Worm (Caenorhabditis elegans) whole organism, L4 larva: ENCODE data around the gene pyc-1.
"Not testable (repeated sequence)": the region's sequence is repeated elsewhere in the genome, so short reads cannot be mapped to it uniquely, and the experiment has no call there.

ENCODE experiments used
- F26F4.8 ChIP-seq: fragments of 200-800 bp; sonication (Bioruptor generic); conservative IDR thresholded peaks from 2 replicates; pipeline ENCODE4 v1.3.6; 2022; ENCODE audit warnings: missing genetic modification characterization, missing compliant biosample characterization
- F37D6.2 ChIP-seq: sonication (generic microtip); optimal IDR thresholded peaks from 2 replicates; lab custom pipeline; 2016; ENCODE audit warnings: mild to moderate bottlenecking, missing genetic modification characterization, missing compliant biosample characterization
- F44E2.7 ChIP-seq: fragments of 200-800 bp; sonication (Bioruptor generic); IDR thresholded peaks from 2 replicates; pipeline ENCODE4 v2.1.2; 2022; ENCODE audit warnings: missing genetic modification characterization, missing compliant biosample characterization
- R02D3.7 ChIP-seq: fragments of 150-350 bp; sonication (generic microtip); optimal IDR thresholded peaks from 3 replicates; lab custom pipeline; 2014; ENCODE audit warnings: missing biosample characterization, missing genetic modification characterization
- T20F7.1 ChIP-seq: fragments of 200-800 bp; sonication (Bioruptor generic); optimal IDR thresholded peaks from 2 replicates; lab custom pipeline; 2018; ENCODE audit warnings: mild to moderate bottlenecking, missing genetic modification characterization, missing compliant biosample characterization
- Y75B8A.6 ChIP-seq: fragments of 200-800 bp; sonication (Bioruptor generic); IDR thresholded peaks from 2 replicates; pipeline ENCODE4 v1.3.6; 2022; ENCODE audit warnings: missing genetic modification reagents, missing genetic modification characterization, missing compliant biosample characterization
- ZK337.2 ChIP-seq: fragments of 200-800 bp; sonication (Bioruptor generic); IDR thresholded peaks from 2 replicates; pipeline ENCODE4 v1.3.6; 2022; ENCODE audit warnings: missing genetic modification reagents, missing genetic modification characterization, missing compliant biosample characterization
- aha-1 ChIP-seq: fragments of 150-350 bp; peaks from one replicate; lab custom pipeline; 2014; ENCODE audit warnings: missing biosample characterization, missing genetic modification characterization
- ama-1 ChIP-seq: fragments of 150-350 bp; optimal IDR thresholded peaks from 2 replicates; lab custom pipeline; 2014; ENCODE audit warnings: inconsistent platforms, mixed read lengths
- attf-4 ChIP-seq: sonication (generic microtip); optimal IDR thresholded peaks from 3 replicates; lab custom pipeline; 2017; ENCODE audit warnings: missing biosample characterization, missing genetic modification characterization
- ceh-20 ChIP-seq: fragments of 200-800 bp; sonication (Bioruptor generic); IDR thresholded peaks from 2 replicates; pipeline ENCODE4 v1.3.6; 2022; ENCODE audit warnings: missing genetic modification reagents, missing genetic modification characterization, missing compliant biosample characterization
- cey-2 ChIP-seq: sonication (generic microtip); optimal IDR thresholded peaks from 3 replicates; lab custom pipeline; 2017; ENCODE audit warnings: missing genetic modification characterization, mild to moderate bottlenecking, missing compliant biosample characterization, antibody characterized with exemption, borderline replicate concordance; ENCODE audit not compliant: insufficient read depth
- daf-12 ChIP-seq: fragments of 150-350 bp; optimal IDR thresholded peaks from 2 replicates; lab custom pipeline; 2014; ENCODE audit warnings: missing biosample characterization, missing genetic modification reagents, missing genetic modification characterization
- daf-16 ChIP-seq, 3 experiments: sonication (generic microtip); optimal IDR thresholded peaks; 2 replicates each; lab custom pipeline; 2016 to 2017; ENCODE audit warnings: missing genetic modification characterization in 3 of 3, missing genetic modification reagents in 3 of 3, mild to moderate bottlenecking in 2 of 3, missing compliant biosample characterization in 2 of 3, missing biosample characterization in 1 of 3, moderate library complexity in 1 of 3
- dmd-6 ChIP-seq: fragments of 200-800 bp; sonication (Bioruptor generic); IDR thresholded peaks from 2 replicates; pipeline ENCODE4 v1.3.6; 2022; ENCODE audit warnings: missing genetic modification reagents, missing genetic modification characterization, missing compliant biosample characterization
- dmd-9 ChIP-seq: fragments of 200-800 bp; sonication (Bioruptor generic); IDR thresholded peaks from 2 replicates; pipeline ENCODE4 v1.3.6; 2022; ENCODE audit warnings: missing genetic modification reagents, missing genetic modification characterization, missing compliant biosample characterization
- dve-1 ChIP-seq: sonication (generic microtip); optimal IDR thresholded peaks from 2 replicates; lab custom pipeline; 2017; ENCODE audit warnings: antibody characterized with exemption, mild to moderate bottlenecking, missing genetic modification characterization, missing compliant biosample characterization; ENCODE audit not compliant: insufficient read depth
- egl-43 ChIP-seq: fragments of 200-800 bp; sonication (Bioruptor generic); IDR thresholded peaks from 2 replicates; pipeline ENCODE4 v1.3.6; 2022; ENCODE audit warnings: missing genetic modification reagents, missing genetic modification characterization, missing compliant biosample characterization
- fkh-10 ChIP-seq: fragments of 150-350 bp; optimal IDR thresholded peaks from 2 replicates; lab custom pipeline; 2014; ENCODE audit warnings: missing biosample characterization, missing genetic modification reagents, missing genetic modification characterization
- hlh-11 ChIP-seq: fragments of 200-800 bp; sonication (Bioruptor generic); optimal IDR thresholded peaks from 2 replicates; lab custom pipeline; 2018; ENCODE audit warnings: mild to moderate bottlenecking, missing genetic modification characterization, missing compliant biosample characterization
- hlh-30 ChIP-seq: sonication (generic microtip); optimal IDR thresholded peaks from 2 replicates; lab custom pipeline; 2017; ENCODE audit warnings: antibody characterized with exemption, mild to moderate bottlenecking, missing genetic modification characterization, missing compliant biosample characterization; ENCODE audit not compliant: insufficient read depth
- lin-1 ChIP-seq: fragments of 200-800 bp; sonication (Bioruptor generic); IDR thresholded peaks from 2 replicates; pipeline ENCODE4 v1.3.6; 2022; ENCODE audit warnings: missing genetic modification reagents, missing genetic modification characterization, missing compliant biosample characterization
- lin-29 ChIP-seq: fragments of 200-800 bp; sonication (Bioruptor generic); IDR thresholded peaks from 2 replicates; pipeline ENCODE4 v1.3.6; 2022; ENCODE audit warnings: missing genetic modification reagents, missing genetic modification characterization, missing compliant biosample characterization
- lin-38 ChIP-seq: fragments of 200-800 bp; sonication (Bioruptor generic); IDR thresholded peaks from 2 replicates; pipeline ENCODE4 v1.3.6; 2022; ENCODE audit warnings: missing genetic modification reagents, missing genetic modification characterization, missing compliant biosample characterization
- lir-3 ChIP-seq: sonication (generic microtip); optimal IDR thresholded peaks from 2 replicates; lab custom pipeline; 2016; ENCODE audit warnings: mild to moderate bottlenecking, missing genetic modification characterization, missing compliant biosample characterization
- lsy-2 ChIP-seq, 2 experiments: fragments of 150-350 bp in 1 of 2; sonication (generic microtip) in 1 of 2; optimal IDR thresholded peaks; 2 replicates each; lab custom pipeline; 2014 to 2017; ENCODE audit warnings: missing biosample characterization in 2 of 2, missing genetic modification characterization in 2 of 2
- madf-9 ChIP-seq: fragments of 200-800 bp; sonication (Bioruptor generic); conservative IDR thresholded peaks from 2 replicates; pipeline ENCODE4 v1.3.6; 2022; ENCODE audit warnings: missing genetic modification reagents, missing genetic modification characterization, missing compliant biosample characterization
- mdt-29 ChIP-seq: fragments of 200-800 bp; sonication (Bioruptor generic); IDR thresholded peaks from 2 replicates; pipeline ENCODE4 v1.3.6; 2022; ENCODE audit warnings: missing genetic modification reagents, missing genetic modification characterization, missing compliant biosample characterization
- nhr-102 ChIP-seq: sonication (generic microtip); optimal IDR thresholded peaks from 2 replicates; lab custom pipeline; 2016; ENCODE audit warnings: mild to moderate bottlenecking, missing genetic modification characterization, moderate library complexity, missing compliant biosample characterization
- nhr-237 ChIP-seq: sonication (generic microtip); optimal IDR thresholded peaks from 2 replicates; lab custom pipeline; 2017; ENCODE audit warnings: missing biosample characterization, missing genetic modification characterization
- nhr-28 ChIP-seq: fragments of 150-350 bp; optimal IDR thresholded peaks from 2 replicates; lab custom pipeline; 2014; ENCODE audit warnings: missing biosample characterization, missing genetic modification characterization
- nhr-42 ChIP-seq: fragments of 200-800 bp; sonication (Bioruptor generic); IDR thresholded peaks from 2 replicates; pipeline ENCODE4 v1.3.6; 2022; ENCODE audit warnings: missing genetic modification characterization, missing compliant biosample characterization
- nhr-48 ChIP-seq: sonication (generic microtip); optimal IDR thresholded peaks from 2 replicates; lab custom pipeline; 2016; ENCODE audit warnings: mild to moderate bottlenecking, missing genetic modification characterization, missing compliant biosample characterization
- nhr-6 ChIP-seq: fragments of 150-350 bp; optimal IDR thresholded peaks from 2 replicates; lab custom pipeline; 2014; ENCODE audit warnings: missing biosample characterization, missing genetic modification characterization
- nhr-77 ChIP-seq: fragments of 150-350 bp; optimal IDR thresholded peaks from 2 replicates; lab custom pipeline; 2014; ENCODE audit warnings: missing biosample characterization, missing genetic modification characterization
- php-3 ChIP-seq: fragments of 200-800 bp; sonication (Bioruptor generic); IDR thresholded peaks from 2 replicates; pipeline ENCODE4 v1.3.6; 2022; ENCODE audit warnings: missing genetic modification reagents, missing genetic modification characterization, missing compliant biosample characterization
- pqm-1 ChIP-seq: sonication (generic microtip); optimal IDR thresholded peaks from 2 replicates; lab custom pipeline; 2017; ENCODE audit warnings: missing biosample characterization, missing genetic modification characterization
- spr-1 ChIP-seq: sonication (generic microtip); optimal IDR thresholded peaks from 2 replicates; lab custom pipeline; 2016; ENCODE audit warnings: mild to moderate bottlenecking, missing genetic modification characterization, missing compliant biosample characterization
- tag-97 ChIP-seq: fragments of 200-800 bp; sonication (Bioruptor generic); IDR thresholded peaks from 2 replicates; pipeline ENCODE4 v1.3.6; 2022; ENCODE audit warnings: missing genetic modification characterization, missing compliant biosample characterization
- vab-7 ChIP-seq: fragments of 200-800 bp; sonication (Bioruptor generic); IDR thresholded peaks from 2 replicates; pipeline ENCODE4 v1.3.6; 2022; ENCODE audit warnings: missing genetic modification reagents, missing genetic modification characterization, missing compliant biosample characterization
- zag-1 ChIP-seq: fragments of 150-350 bp; optimal IDR thresholded peaks from 2 replicates; lab custom pipeline; 2014; ENCODE audit warnings: missing biosample characterization, missing genetic modification characterization
- zfp-3 ChIP-seq: fragments of 200-800 bp; sonication (Bioruptor generic); conservative IDR thresholded peaks from 2 replicates; pipeline ENCODE4 v1.3.6; 2022; ENCODE audit warnings: missing genetic modification reagents, missing genetic modification characterization, missing compliant biosample characterization
- zip-11 ChIP-seq: fragments of 200-800 bp; sonication (Bioruptor generic); IDR thresholded peaks from 2 replicates; pipeline ENCODE4 v1.3.6; 2022; ENCODE audit warnings: missing genetic modification characterization, missing compliant biosample characterization
- zip-2 ChIP-seq: fragments of 150-350 bp; optimal IDR thresholded peaks from 2 replicates; lab custom pipeline; 2014; ENCODE audit warnings: missing biosample characterization, missing genetic modification characterization
- ztf-7 ChIP-seq: fragments of 150-350 bp; optimal IDR thresholded peaks from 2 replicates; lab custom pipeline; 2014; ENCODE audit warnings: missing biosample characterization, missing genetic modification characterization

pyc-1 gene

DNA sequence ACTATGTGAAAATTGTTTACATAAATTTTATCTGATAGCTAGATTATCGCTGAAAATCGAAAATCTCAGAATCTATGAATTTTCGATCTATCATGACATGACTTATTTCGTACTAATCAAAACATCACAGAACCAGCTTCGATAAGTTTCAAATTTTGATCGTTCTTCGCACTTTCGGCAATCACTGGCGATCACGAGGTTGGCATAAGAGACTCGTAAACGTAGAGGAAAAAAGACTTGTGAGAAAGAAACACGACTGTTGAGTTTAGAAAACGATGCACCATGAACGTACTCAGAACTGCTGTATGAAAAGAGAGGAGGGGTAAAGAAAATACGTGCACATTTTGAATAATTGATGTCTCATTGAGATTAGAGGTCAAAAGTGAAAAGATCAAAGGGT, 1.6 kb upstream of the pyc-1 start (continued):
- peak; percentile 95 for TF ChIP-seq hlh-30
- TF ChIP-seq ceh-20 (GFP tag; lab: Robert Waterston, UW), result peak; percentile 63; the same call in 1 of the 2 replicates
- peak; percentile 14 for TF ChIP-seq T20F7.1
- peak; percentile 19; the same call in 1 of the 2 replicates for TF ChIP-seq lin-38 (GFP tag; lab: Robert Waterston, UW)
- 0 out of 2 replicates have a peak, but pooled peaks have one; percentile 66 for TF ChIP-seq Y75B8A.6 (GFP tag; lab: Robert Waterston, UW)
- no peak for TF ChIP-seq ZK337.2 (GFP tag; lab: Robert Waterston, UW)
- TF ChIP-seq pqm-1 (tag; lab: Kevin White, UChicago), result peak; percentile 68
- peak; percentile 95 for TF ChIP-seq nhr-48 (tag; lab: Kevin White, UChicago)
- peak; percentile 1 for TF ChIP-seq spr-1 (tag; lab: Kevin White, UChicago)
- TF ChIP-seq lin-1 (GFP tag; lab: Robert Waterston, UW), result peak; percentile 72; the same call in 1 of the 2 replicates
- no peak for TF ChIP-seq lir-3
- peak; percentile 69 for TF ChIP-seq nhr-6
- TF ChIP-seq cey-2 (tag; lab: Kevin White, UChicago), result peak; percentile 30
- TF ChIP-seq nhr-42 (GFP tag; lab: Robert Waterston, UW), result peak; percentile 60; the same call in 1 of the 2 replicates
- TF ChIP-seq R02D3.7 (tag; lab: Kevin White, UChicago), result no peak
- TF ChIP-seq F37D6.2 (tag; lab: Kevin White, UChicago), result no peak
- no peak for TF ChIP-seq daf-12
- peak; percentile 95 for TF ChIP-seq dmd-6 (GFP tag; lab: Robert Waterston, UW)
- TF ChIP-seq madf-9 (GFP tag; lab: Robert Waterston, UW), result no peak
- TF ChIP-seq, all 104 proteins: peak for 41

DNA sequence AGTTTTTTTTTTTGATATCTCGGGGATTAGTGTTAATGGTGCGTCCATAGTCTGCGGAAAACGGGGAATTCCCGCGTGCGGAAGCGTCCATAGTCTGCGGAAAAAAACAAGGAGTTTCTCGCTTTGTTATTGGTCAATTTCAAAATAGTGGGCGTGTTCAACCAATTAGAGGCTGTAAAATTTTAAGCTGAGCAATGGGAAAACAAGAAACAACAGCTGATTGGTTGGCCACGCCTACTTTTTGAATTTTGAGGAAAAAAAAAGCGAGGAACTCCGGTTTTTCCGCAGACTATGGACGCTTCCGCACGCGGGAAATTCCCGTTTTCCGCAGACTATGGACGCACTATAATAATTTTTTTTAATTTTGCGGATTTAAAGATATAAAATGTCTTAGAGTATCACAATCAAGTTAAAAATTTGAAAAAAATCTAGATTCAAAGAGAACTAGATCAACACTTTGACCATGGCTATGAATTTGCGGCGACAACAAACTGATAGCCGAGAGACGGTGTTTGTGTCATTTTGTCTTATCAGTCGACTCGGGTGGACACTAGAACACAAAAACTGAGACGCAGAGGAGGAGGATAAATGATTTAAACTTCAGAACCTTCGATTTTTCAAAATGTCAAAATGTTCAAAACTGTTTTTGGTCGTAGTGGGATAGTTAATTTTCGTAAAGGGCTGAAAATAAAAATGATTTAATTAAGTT, 950 bp upstream of the pyc-1 start:
- TF ChIP-seq lin-38 (GFP tag; lab: Robert Waterston, UW) (0 out of 2 replicates have a peak, but pooled peaks have one; percentile 22), daf-16 (tag; optimal IDR thresholded peaks at IDR 0.05; lab: Kevin White, UChicago) (peak; percentile 34), dve-1 (tag; lab: Kevin White, UChicago) (peak; percentile 63), dmd-6 (GFP tag; lab: Robert Waterston, UW) (peak; percentile 41), ama-1 (peak; percentile 0), nhr-28 (peak; percentile 62)
- not testable (repeated sequence) for TF ChIP-seq daf-16 (GFP tag; optimal IDR thresholded peaks at IDR 0.05; lab: Kevin White, UChicago)

DNA sequence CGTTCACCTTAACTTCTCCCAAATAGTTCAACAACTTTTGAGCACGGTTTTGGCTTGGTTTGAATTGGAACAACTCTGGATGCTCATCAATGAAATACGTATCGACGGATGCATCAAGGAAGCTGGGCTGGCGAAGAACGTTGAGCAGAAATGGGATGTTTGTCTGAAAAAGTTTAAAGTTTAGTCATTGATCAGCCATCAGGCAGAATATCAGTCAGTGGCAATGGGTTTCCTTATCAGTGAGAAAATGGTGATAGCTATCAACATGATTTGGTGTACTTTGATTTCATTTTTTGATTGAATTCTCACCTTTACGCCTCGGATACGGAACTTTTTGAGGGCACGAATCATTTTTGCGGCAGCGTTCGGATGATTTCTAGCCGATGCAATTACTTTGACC, 1.8 kb downstream of the pyc-1 start:
- TF ChIP-seq egl-43 (GFP tag; lab: Robert Waterston, UW), result no peak
- TF ChIP-seq fkh-10 (GFP tag; lab: Kevin White, UChicago), result no peak
- no peak for TF ChIP-seq dmd-9 (GFP tag; lab: Robert Waterston, UW)
- no peak for TF ChIP-seq vab-7
- peak; percentile 43; the same call in 1 of the 2 replicates for TF ChIP-seq mdt-29
- TF ChIP-seq nhr-77 (tag; lab: Kevin White, UChicago), result peak; percentile 28
- 0 out of 2 replicates have a peak, but pooled peaks have one; percentile 31 for TF ChIP-seq zfp-3
- TF ChIP-seq R02D3.7 (tag; lab: Kevin White, UChicago), result no peak
- no peak for TF ChIP-seq ztf-7 (tag; lab: Kevin White, UChicago)
- peak; percentile 32 for TF ChIP-seq dve-1 (tag; lab: Kevin White, UChicago)
- peak; percentile 57 for TF ChIP-seq dmd-6 (GFP tag; lab: Robert Waterston, UW)
- TF ChIP-seq tag-97, result no peak
- TF ChIP-seq nhr-237, result no peak
- no peak for TF ChIP-seq nhr-102 (tag; lab: Kevin White, UChicago)
- TF ChIP-seq zag-1 (tag; lab: Kevin White, UChicago), result no peak
- no peak for TF ChIP-seq zip-2
- TF ChIP-seq F26F4.8, result no peak
- TF ChIP-seq nhr-28, result peak; percentile 68
- no peak for TF ChIP-seq php-3 (GFP tag; lab: Robert Waterston, UW)
- TF ChIP-seq nhr-48 (tag; lab: Kevin White, UChicago), result no peak
- TF ChIP-seq hlh-11, result peak; percentile 35
- TF ChIP-seq lsy-2 (tag; optimal IDR thresholded peaks at IDR 0.05; lab: Kevin White, UChicago), result no peak
- TF ChIP-seq zip-11 (GFP tag; lab: Robert Waterston, UW), result no peak
- TF ChIP-seq F44E2.7 (GFP tag; lab: Robert Waterston, UW), result no peak
- no peak for TF ChIP-seq attf-4 (tag; lab: Kevin White, UChicago)
- TF ChIP-seq daf-16 (GFP tag; optimal IDR thresholded peaks at IDR 0.05; lab: Kevin White, UChicago), result no peak
- peak; percentile 23 for TF ChIP-seq daf-16 (tag; optimal IDR thresholded peaks at IDR 0.05; lab: Kevin White, UChicago)
- TF ChIP-seq pqm-1 (tag; lab: Kevin White, UChicago), result peak; percentile 54
- no peak for TF ChIP-seq lin-29
- peak; percentile 96 for TF ChIP-seq aha-1
